Fruit fly (Drosophila melanogaster) whole organism: ENCODE results near the gene Cpr72Ec.

Experiments
- CG8478 ChIP-seq: fragments of >200 bp; optimal IDR thresholded peaks from 2 replicates; lab custom pipeline; 2018; ENCODE audit warnings: inconsistent platforms
- Dll ChIP-seq: fragments of >200 bp; optimal IDR thresholded peaks from 2 replicates; lab custom pipeline; 2017
- EcR ChIP-seq, 2 experiments: fragments of >200 bp; optimal IDR thresholded peaks; 2 replicates each; lab custom pipeline; 2017; ENCODE audit warnings: missing biosample characterization in 2 of 2, missing genetic modification characterization in 2 of 2, missing genetic modification reagents in 2 of 2
- pan ChIP-seq: fragments of >200 bp; optimal IDR thresholded peaks from 2 replicates; lab custom pipeline; 2017
- psq ChIP-seq: fragments of >200 bp; optimal IDR thresholded peaks from 2 replicates; lab custom pipeline; 2017
- usp ChIP-seq: fragments of >200 bp; optimal IDR thresholded peaks from 2 replicates; lab custom pipeline; 2017; ENCODE audit warnings: missing biosample characterization, missing genetic modification characterization, mixed read lengths

The Cpr72Ec gene

dm6 chr3L:16394506-16394905 is 27.4 kb upstream of the Cpr72Ec start, which contains the start of gene Gagr:
TSS of gene Gagr (plus strand) at chr3L:16394586.
- TF ChIP-seq psq (lab: Kevin White, UChicago): no peak
- no peak for TF ChIP-seq EcR (GFP tag; optimal IDR thresholded peaks at IDR 0.05; lab: Kevin White, UChicago)
- TF ChIP-seq usp (GFP tag; lab: Kevin White, UChicago): no peak
- TF ChIP-seq pan (lab: Kevin White, UChicago): no peak
- no peak for TF ChIP-seq CG8478 (lab: Kevin White, UChicago)
- TF ChIP-seq Dll: no peak

dm6 chr3L:16393700-16394099 is 26.6 kb upstream of the Cpr72Ec start:
- TF ChIP-seq CG8478 (lab: Kevin White, UChicago): no peak

dm6 chr3L:16392874-16393273 is 25.7 kb upstream of the Cpr72Ec start:
- TF ChIP-seq usp (GFP tag; lab: Kevin White, UChicago): no peak

dm6 chr3L:16392203-16392800 is 25.2 kb upstream of the Cpr72Ec start:
- TF ChIP-seq psq (lab: Kevin White, UChicago) (no peak), CG8478 (lab: Kevin White, UChicago) (no peak), EcR (GFP tag; optimal IDR thresholded peaks at IDR 0.05; lab: Kevin White, UChicago) (no peak), usp (GFP tag; lab: Kevin White, UChicago) (no peak), pan (lab: Kevin White, UChicago) (no peak), Dll (no peak)

dm6 chr3L:16391257-16391656 is 24.1 kb upstream of the Cpr72Ec start:
- TF ChIP-seq CG8478 (lab: Kevin White, UChicago) (no peak), EcR (GFP tag; optimal IDR thresholded peaks at IDR 0.05; lab: Kevin White, UChicago) (no peak), usp (GFP tag; lab: Kevin White, UChicago) (no peak), psq (lab: Kevin White, UChicago) (no peak), pan (lab: Kevin White, UChicago) (no peak), Dll (no peak)

dm6 chr3L:16390793-16391192 is 23.7 kb upstream of the Cpr72Ec start:
- TF ChIP-seq Dll (no peak), EcR (GFP tag; optimal IDR thresholded peaks at IDR 0.05; lab: Kevin White, UChicago) (no peak)

dm6 chr3L:16385880-16386584 is 18.9 kb upstream of the Cpr72Ec start, which contains the start of the genes Agpat3 and RAF2:
TSS of gene Agpat3 (minus strand) at chr3L:16385957.
TSS of gene RAF2 (plus strand) at chr3L:16386327.
- TF ChIP-seq psq (lab: Kevin White, UChicago): no peak
- TF ChIP-seq usp (GFP tag; lab: Kevin White, UChicago): no peak
- no peak for TF ChIP-seq pan (lab: Kevin White, UChicago)
- no peak for TF ChIP-seq CG8478 (lab: Kevin White, UChicago)
- TF ChIP-seq EcR (GFP tag; optimal IDR thresholded peaks at IDR 0.05; lab: Kevin White, UChicago): no peak
- no peak for TF ChIP-seq Dll

dm6 chr3L:16385252-16385879 is 18.2 kb upstream of the Cpr72Ec start:
- no peak for TF ChIP-seq pan (lab: Kevin White, UChicago)
- no peak for TF ChIP-seq EcR (GFP tag; optimal IDR thresholded peaks at IDR 0.05; lab: Kevin White, UChicago)
- TF ChIP-seq psq (lab: Kevin White, UChicago): no peak

- no peak for TF ChIP-seq usp (GFP tag; lab: Kevin White, UChicago)
Measured at dm6 chr3L:16384145-16384705, 17.1 kb upstream of the Cpr72Ec start.

dm6 chr3L:16383056-16383455 is 15.9 kb upstream of the Cpr72Ec start:
- no peak for TF ChIP-seq CG8478 (lab: Kevin White, UChicago)
- TF ChIP-seq EcR (GFP tag; optimal IDR thresholded peaks at IDR 0.05; lab: Kevin White, UChicago): no peak
- TF ChIP-seq usp (GFP tag; lab: Kevin White, UChicago): no peak
- TF ChIP-seq Dll: no peak
- TF ChIP-seq pan (lab: Kevin White, UChicago): no peak
- no peak for TF ChIP-seq psq (lab: Kevin White, UChicago)

dm6 chr3L:16381184-16381797 is 14.2 kb upstream of the Cpr72Ec start, which contains the start of gene Agpat4:
TSS of gene Agpat4 (minus strand) at chr3L:16381570.
- TF ChIP-seq Dll (no peak), usp (GFP tag; lab: Kevin White, UChicago) (no peak), CG8478 (lab: Kevin White, UChicago) (no peak), pan (lab: Kevin White, UChicago) (no peak), psq (lab: Kevin White, UChicago) (no peak), EcR (GFP tag; optimal IDR thresholded peaks at IDR 0.05; lab: Kevin White, UChicago) (no peak)

dm6 chr3L:16380770-16381169 is 13.6 kb upstream of the Cpr72Ec start:
- no peak for TF ChIP-seq psq (lab: Kevin White, UChicago)
- TF ChIP-seq usp (GFP tag; lab: Kevin White, UChicago): no peak
- no peak for TF ChIP-seq Dll
- no peak for TF ChIP-seq CG8478 (lab: Kevin White, UChicago)
- no peak for TF ChIP-seq pan (lab: Kevin White, UChicago)
- TF ChIP-seq EcR (GFP tag; optimal IDR thresholded peaks at IDR 0.05; lab: Kevin White, UChicago): no peak
